Worm (Caenorhabditis elegans): Measurements from ENCODE around the gene F14H12.8.

DNA sequence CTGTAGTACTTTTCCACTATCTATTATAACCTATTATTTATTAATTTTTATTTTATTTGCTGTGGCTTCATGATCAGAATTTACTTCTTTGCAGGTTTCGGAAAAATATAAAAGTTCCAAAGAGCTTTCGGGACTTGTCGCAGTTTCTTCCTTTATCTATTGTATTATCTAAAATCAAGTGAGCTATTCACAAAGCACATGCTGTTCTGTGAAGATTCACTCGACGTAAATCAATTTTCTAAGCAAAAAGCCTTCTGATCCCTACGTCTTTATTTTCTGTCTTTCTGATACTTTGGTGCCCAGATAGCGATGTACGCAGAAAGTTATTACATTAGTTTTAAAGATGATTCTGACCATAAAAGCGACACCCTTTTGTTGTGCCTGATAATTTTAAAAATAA is 47.7 kb downstream of the F14H12.8 start:
- TF ChIP-seq fkh-10 (GFP tag; optimal IDR thresholded peaks at IDR 0.05) (peak; percentile 97), nhr-11 (tag; optimal IDR thresholded peaks at IDR 0.05) (no peak), unc-39 (tag; optimal IDR thresholded peaks at IDR 0.05) (no peak), unc-62 (GFP tag; optimal IDR thresholded peaks at IDR 0.05) (no peak), pha-4 (tag; optimal IDR thresholded peaks at IDR 0.05) (no peak), nhr-28 (tag; optimal IDR thresholded peaks at IDR 0.05) (no peak), jun-1 (tag; optimal IDR thresholded peaks at IDR 0.05) (no peak), lin-15B (tag; optimal IDR thresholded peaks at IDR 0.05) (no peak), ceh-82 (tag; optimal IDR thresholded peaks at IDR 0.05) (no peak), daf-12 (tag; optimal IDR thresholded peaks at IDR 0.05) (no peak)
